Worm (Caenorhabditis elegans): ENCODE data around the gene nas-23.

Gene nas-23

DNA sequence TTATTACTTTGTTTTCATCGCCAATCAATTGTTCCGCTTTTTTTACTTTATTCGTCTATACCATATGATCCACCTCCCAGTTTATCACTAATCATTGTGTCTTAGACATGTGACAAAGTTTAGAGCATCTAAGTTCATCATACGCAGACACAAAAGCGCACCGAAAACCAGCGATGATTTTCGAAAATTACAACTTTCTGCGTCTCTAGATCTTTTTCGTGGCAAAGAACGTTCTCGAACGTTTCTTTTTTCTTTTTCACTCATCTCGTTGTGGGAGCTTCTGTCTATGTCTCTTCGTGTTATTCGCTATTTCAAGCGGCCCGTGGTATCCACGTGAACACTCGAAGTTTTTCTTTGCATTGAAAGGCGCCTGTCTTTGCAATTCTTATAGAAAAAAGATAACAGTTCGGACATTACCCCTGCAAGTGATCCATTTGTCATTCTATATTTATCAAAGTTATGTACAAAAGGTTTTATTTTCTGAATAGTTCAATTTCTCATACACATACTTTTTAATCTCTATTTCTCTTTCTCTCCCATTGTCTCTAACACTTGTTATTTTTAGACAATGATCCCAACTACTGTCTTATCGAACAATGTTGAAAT is 35.7 kb upstream of the nas-23 start, which contains the start of gene ZK1290.5:
Gene ZK1290.5, plus strand, starts transcription at position 566 of the 606 bp plus-strand sequence.
- TF ChIP-seq attf-5 (GFP tag; optimal IDR thresholded peaks at IDR 0.05) (peak; percentile 74), F22D6.2 (tag; optimal IDR thresholded peaks at IDR 0.05) (peak; percentile 82), dox-1 (GFP tag; IDR thresholded peaks at IDR 0.05) (peak; percentile 72), B0035.1 (tag; optimal IDR thresholded peaks at IDR 0.05) (peak; percentile 31), rec-8 (tag; optimal IDR thresholded peaks at IDR 0.05) (no peak), zfh-2 (GFP tag; conservative IDR thresholded peaks at IDR 0.05) (no peak), somi-1 (GFP tag; optimal IDR thresholded peaks at IDR 0.05) (peak; percentile 95), nfya-2 (GFP tag; IDR thresholded peaks at IDR 0.05) (no peak), hsf-1 (GFP tag; IDR thresholded peaks at IDR 0.05) (peak; percentile 93), tlf-1 (GFP tag; optimal IDR thresholded peaks at IDR 0.05) (peak; percentile 84), ekl-4 (GFP tag; IDR thresholded peaks at IDR 0.05) (peak; percentile 78), ztf-26 (tag; optimal IDR thresholded peaks at IDR 0.05) (peak; percentile 92), nhr-80 (tag; optimal IDR thresholded peaks at IDR 0.05) (peak; percentile 77), ztf-3 (GFP tag; optimal IDR thresholded peaks at IDR 0.05) (peak; percentile 63), chd-7 (tag; optimal IDR thresholded peaks at IDR 0.05) (peak; percentile 87), egl-44 (GFP tag; IDR thresholded peaks at IDR 0.05) (peak; percentile 45; the same call in 1 of the 2 replicates), athp-1 (tag; optimal IDR thresholded peaks at IDR 0.05) (peak; percentile 44), let-526 (GFP tag; IDR thresholded peaks at IDR 0.05) (peak; percentile 83; the same call in 1 of the 2 replicates), ZK185.1 (tag; optimal IDR thresholded peaks at IDR 0.05; ENCODE audit: poor library complexity, severe bottlenecking) (peak; percentile 28), hmg-20 (GFP tag; IDR thresholded peaks at IDR 0.05) (peak; percentile 6; the same call in 1 of the 2 replicates), F23B12.7 (tag; optimal IDR thresholded peaks at IDR 0.05; ENCODE audit: insufficient read depth) (peak; percentile 6), madf-10 (tag; optimal IDR thresholded peaks at IDR 0.05) (peak; percentile 72), nfyb-1 (GFP tag; IDR thresholded peaks at IDR 0.05) (peak; percentile 88), K12H6.12 (tag; optimal IDR thresholded peaks at IDR 0.05) (peak; percentile 86), snpc-4 (GFP tag; optimal IDR thresholded peaks at IDR 0.05) (no peak), snpc-4 (tag; optimal IDR thresholded peaks at IDR 0.05) (peak in 1 of 4 experiments; percentile 44), die-1 (tag; optimal IDR thresholded peaks at IDR 0.05) (peak; percentile 43), lsl-1 (GFP tag; optimal IDR thresholded peaks at IDR 0.05) (no peak), dpff-1 (tag; optimal IDR thresholded peaks at IDR 0.05) (no peak), mes-4 (tag; optimal IDR thresholded peaks at IDR 0.05) (no peak), snpc-1.1 (tag; optimal IDR thresholded peaks at IDR 0.05; ENCODE audit: insufficient read depth) (no peak), nhr-90 (tag; optimal IDR thresholded peaks at IDR 0.05) (peak; percentile 43), Y79H2A.3 (GFP tag; conservative IDR thresholded peaks at IDR 0.05) (no peak), tbx-9 (tag; optimal IDR thresholded peaks at IDR 0.05; ENCODE audit: borderline replicate concordance) (no peak), atf-7 (tag; optimal IDR thresholded peaks at IDR 0.05) (peak; percentile 84), C06A6.2 (GFP tag; conservative IDR thresholded peaks at IDR 0.05) (peak; percentile 86), ceh-27 (GFP tag; optimal IDR thresholded peaks at IDR 0.05) (peak; percentile 50), unc-130 (GFP tag; optimal IDR thresholded peaks at IDR 0.05) (no peak), ets-4 (GFP tag; optimal IDR thresholded peaks at IDR 0.05) (no peak), F49E8.2 (tag; optimal IDR thresholded peaks at IDR 0.05; ENCODE audit: insufficient read depth) (no peak), cebp-1 (GFP tag; IDR thresholded peaks at IDR 0.05) (no peak), cebp-1 (tag; optimal IDR thresholded peaks at IDR 0.05) (peak; percentile 79), unc-62 (GFP tag; optimal IDR thresholded peaks at IDR 0.05) (no peak), mxl-1 (tag; optimal IDR thresholded peaks at IDR 0.05) (no peak), B0336.3 (GFP tag; IDR thresholded peaks at IDR 0.05) (peak; percentile 86), egrh-3 (GFP tag; IDR thresholded peaks at IDR 0.05) (no peak), pha-4 (tag; optimal IDR thresholded peaks at IDR 0.05) (peak; percentile 80), F37B4.10 (GFP tag; IDR thresholded peaks at IDR 0.05) (no peak)

Data from whole organism, young adult.